Worm (Caenorhabditis elegans): ENCODE measurements around the gene nhr-181.

The nhr-181 gene

ce11 chrV:4094740-4095139 lies at the start of gene nhr-181:
TSS of gene nhr-181 (plus strand) at chrV:4095040.
- TF ChIP-seq F39B2.1 (GFP tag; IDR thresholded peaks at IDR 0.05): no peak
- TF ChIP-seq aptf-3 (GFP tag; IDR thresholded peaks at IDR 0.05): no peak
- no peak for TF ChIP-seq hlh-12 (tag; optimal IDR thresholded peaks at IDR 0.05)
- TF ChIP-seq F57C9.4 (tag; optimal IDR thresholded peaks at IDR 0.05): no peak
- no peak for TF ChIP-seq D2030.7 (GFP tag; IDR thresholded peaks at IDR 0.05)
- no peak for TF ChIP-seq lir-1 (GFP tag; conservative IDR thresholded peaks at IDR 0.05)

- no peak for TF ChIP-seq let-526 (GFP tag; IDR thresholded peaks at IDR 0.05)
- no peak for TF ChIP-seq T07F8.4 (tag; optimal IDR thresholded peaks at IDR 0.05)
- no peak for TF ChIP-seq madf-6 (GFP tag; IDR thresholded peaks at IDR 0.05)
- no peak for TF ChIP-seq lsy-27 (tag; optimal IDR thresholded peaks at IDR 0.05; ENCODE audit: borderline replicate concordance, insufficient read depth)
Measured at ce11 chrV:4046122-4046521, 48.7 kb upstream of the nhr-181 start, which contains the start of gene phat-7. TSS of gene phat-7 (plus strand) at chrV:4046422.

ce11 chrV:4047541-4047940 lies 47.3 kb upstream of the nhr-181 start, which contains the start of gene srh-169:
TSS of gene srh-169 (plus strand) at chrV:4047841.
- TF ChIP-seq nfya-2 (GFP tag; IDR thresholded peaks at IDR 0.05) (no peak), rcor-1 (GFP tag; IDR thresholded peaks at IDR 0.05) (no peak), T07F8.4 (tag; optimal IDR thresholded peaks at IDR 0.05) (no peak), zim-3 (tag; optimal IDR thresholded peaks at IDR 0.05) (no peak), ztf-26 (tag; optimal IDR thresholded peaks at IDR 0.05) (no peak), snpc-1.1 (tag; optimal IDR thresholded peaks at IDR 0.05; ENCODE audit: insufficient read depth) (no peak), him-1 (tag; optimal IDR thresholded peaks at IDR 0.05) (no peak), die-1 (tag; optimal IDR thresholded peaks at IDR 0.05) (no peak), hmg-1.2 (GFP tag; IDR thresholded peaks at IDR 0.05) (no peak), ceh-79 (tag; optimal IDR thresholded peaks at IDR 0.05) (no peak), madf-10 (tag; optimal IDR thresholded peaks at IDR 0.05) (no peak), ztf-22 (GFP tag; optimal IDR thresholded peaks at IDR 0.05) (no peak), unc-62 (GFP tag; optimal IDR thresholded peaks at IDR 0.05) (no peak)

ce11 chrV:4050828-4051227 lies 44.0 kb upstream of the nhr-181 start:
- TF ChIP-seq hsf-1 (GFP tag; IDR thresholded peaks at IDR 0.05): peak; percentile 93

DNA sequence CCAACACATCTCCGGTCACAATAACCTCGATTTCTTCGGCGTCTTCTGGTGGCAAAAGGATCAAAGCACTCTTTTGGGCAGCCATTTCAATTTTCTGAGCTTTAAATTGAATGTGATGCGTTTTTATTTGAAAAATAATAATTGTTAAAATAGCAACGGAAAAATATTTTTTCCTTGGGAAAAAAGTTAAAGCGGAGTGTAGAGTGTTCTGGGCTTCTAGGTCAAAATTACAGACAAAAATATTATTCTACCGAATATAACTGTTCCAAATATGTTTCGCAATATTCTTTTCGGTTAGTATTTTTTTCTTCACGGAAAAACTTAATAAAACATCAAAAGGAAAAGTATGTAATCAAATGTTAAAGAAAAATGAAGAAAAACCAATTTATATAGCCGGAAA lies 39.8 kb upstream of the nhr-181 start, which contains the start of gene djr-1.2:
djr-1.2 (minus strand) TSS at position 101 of the 400 bp plus-strand sequence.
- TF ChIP-seq him-1 (tag; optimal IDR thresholded peaks at IDR 0.05) (no peak), ztf-22 (GFP tag; optimal IDR thresholded peaks at IDR 0.05) (no peak), madf-6 (GFP tag; IDR thresholded peaks at IDR 0.05) (no peak), F52B5.7 (tag; optimal IDR thresholded peaks at IDR 0.05) (no peak), nhr-179 (tag; optimal IDR thresholded peaks at IDR 0.05) (no peak), repo-1 (tag; optimal IDR thresholded peaks at IDR 0.05) (no peak), ztf-25 (GFP tag; IDR thresholded peaks at IDR 0.05) (no peak), B0336.3 (GFP tag; IDR thresholded peaks at IDR 0.05) (no peak), Y53G8AR.9 (GFP tag; conservative IDR thresholded peaks at IDR 0.05) (no peak), pha-4 (tag; optimal IDR thresholded peaks at IDR 0.05) (no peak)

- TF ChIP-seq zfh-2 (GFP tag; conservative IDR thresholded peaks at IDR 0.05): no peak
- no peak for TF ChIP-seq ceh-100 (GFP tag; IDR thresholded peaks at IDR 0.05)
- no peak for TF ChIP-seq ztf-25 (GFP tag; IDR thresholded peaks at IDR 0.05)
- TF ChIP-seq Y53F4B.3 (GFP tag; IDR thresholded peaks at IDR 0.05): no peak
- no peak for TF ChIP-seq egl-44 (GFP tag; IDR thresholded peaks at IDR 0.05)
- no peak for TF ChIP-seq dpff-1 (tag; optimal IDR thresholded peaks at IDR 0.05)
- TF ChIP-seq cebp-2 (GFP tag; IDR thresholded peaks at IDR 0.05): no peak
- TF ChIP-seq ceh-27 (GFP tag; optimal IDR thresholded peaks at IDR 0.05): no peak
Measured at ce11 chrV:4056203-4056602, 38.6 kb upstream of the nhr-181 start.

Data from whole organism, young adult.